Fruit fly (Drosophila melanogaster): Measurements from ENCODE around the gene SP555.

dm6 chr2L:4998260-4998560 lies 39.3 kb upstream of the SP555 start:
- TF ChIP-seq Snoo (tag; optimal IDR thresholded peaks at IDR 0.05), result no peak
- no peak for TF ChIP-seq CG12605 (GFP tag; IDR thresholded peaks at IDR 0.05)
- TF ChIP-seq fd96Ca (GFP tag; IDR thresholded peaks at IDR 0.05), result no peak
- TF ChIP-seq Ets98B (GFP tag; IDR thresholded peaks at IDR 0.05), result no peak
- TF ChIP-seq CG4496 (GFP tag; IDR thresholded peaks at IDR 0.05), result no peak
- no peak for TF ChIP-seq gl (tag; optimal IDR thresholded peaks at IDR 0.05)
- TF ChIP-seq CG13204 (GFP tag; optimal IDR thresholded peaks at IDR 0.05), result no peak
- no peak for TF ChIP-seq D1 (tag; optimal IDR thresholded peaks at IDR 0.05)
